Worm (Caenorhabditis elegans) whole organism, L3 larva: ENCODE measurements around the gene lurp-2.

ENCODE experiments used
- R02D3.7 ChIP-seq: fragments of 150-350 bp; optimal IDR thresholded peaks from 2 replicates; lab custom pipeline; 2014; ENCODE audit warnings: missing biosample characterization, missing genetic modification characterization
- ama-1 ChIP-seq: fragments of 150-350 bp; optimal IDR thresholded peaks from 2 replicates; lab custom pipeline; 2018
- ceh-16 ChIP-seq: sonication (generic microtip); optimal IDR thresholded peaks from 2 replicates; lab custom pipeline; 2017; ENCODE audit warnings: missing biosample characterization, missing genetic modification characterization
- ceh-28 ChIP-seq: fragments of 150-350 bp; optimal IDR thresholded peaks from 2 replicates; lab custom pipeline; 2014; ENCODE audit warnings: missing biosample characterization, missing genetic modification reagents, missing genetic modification characterization
- daf-12 ChIP-seq: fragments of 150-350 bp; optimal IDR thresholded peaks from 2 replicates; lab custom pipeline; 2014; ENCODE audit warnings: missing biosample characterization, missing genetic modification reagents, missing genetic modification characterization
- egl-5 ChIP-seq: fragments of 150-350 bp; optimal IDR thresholded peaks from 2 replicates; lab custom pipeline; 2017; ENCODE audit warnings: missing biosample characterization, missing genetic modification reagents, missing genetic modification characterization, inconsistent platforms
- elt-1 ChIP-seq: fragments of 150-350 bp; optimal IDR thresholded peaks from 2 replicates; lab custom pipeline; 2014; ENCODE audit warnings: missing biosample characterization, missing genetic modification characterization
- elt-2 ChIP-seq: sonication (generic microtip); optimal IDR thresholded peaks from 2 replicates; lab custom pipeline; 2016; ENCODE audit warnings: missing genetic modification reagents, mild to moderate bottlenecking, missing genetic modification characterization, missing compliant biosample characterization
- elt-3 ChIP-seq, 3 experiments: fragments of 150-350 bp in 1 of 3; sonication (generic microtip) in 2 of 3; optimal IDR thresholded peaks; 2 replicates in 2 of 3; 4 replicates in 1 of 3; lab custom pipeline; 2014 to 2017; ENCODE audit warnings: missing biosample characterization in 3 of 3, missing genetic modification characterization in 3 of 3
- eor-1 ChIP-seq, 2 experiments: fragments of 150-350 bp; optimal IDR thresholded peaks; 2 replicates each; lab custom pipeline; 2014 to 2018; ENCODE audit warnings: missing biosample characterization in 2 of 2, missing genetic modification characterization in 2 of 2
- fos-1 ChIP-seq: fragments of 150-350 bp; optimal IDR thresholded peaks from 2 replicates; lab custom pipeline; 2014; ENCODE audit warnings: missing biosample characterization, missing genetic modification characterization
- jun-1 ChIP-seq: fragments of 150-350 bp; optimal IDR thresholded peaks from 2 replicates; lab custom pipeline; 2014; ENCODE audit warnings: missing biosample characterization, missing genetic modification reagents, missing genetic modification characterization
- lin-15B ChIP-seq: fragments of 150-350 bp; optimal IDR thresholded peaks from 2 replicates; lab custom pipeline; 2014; ENCODE audit warnings: missing biosample characterization, missing genetic modification characterization
- lin-39 ChIP-seq: fragments of 150-350 bp; optimal IDR thresholded peaks from 2 replicates; lab custom pipeline; 2018; ENCODE audit warnings: missing biosample characterization, missing genetic modification reagents, missing genetic modification characterization
- lsy-12 ChIP-seq: sonication (generic microtip); optimal IDR thresholded peaks from 2 replicates; lab custom pipeline; 2016; ENCODE audit warnings: mild to moderate bottlenecking, missing genetic modification characterization, missing compliant biosample characterization
- mdl-1 ChIP-seq: fragments of 150-350 bp; optimal IDR thresholded peaks from 2 replicates; lab custom pipeline; 2014; ENCODE audit warnings: missing biosample characterization, missing genetic modification characterization
- mml-1 ChIP-seq: fragments of 150-350 bp; sonication (generic microtip); optimal IDR thresholded peaks from 3 replicates; lab custom pipeline; 2014; ENCODE audit warnings: missing biosample characterization, missing genetic modification characterization
- nfya-1 ChIP-seq: sonication (generic microtip); optimal IDR thresholded peaks from 2 replicates; lab custom pipeline; 2017; ENCODE audit warnings: missing genetic modification characterization, mild to moderate bottlenecking, missing compliant biosample characterization, antibody characterized with exemption, moderate library complexity; ENCODE audit not compliant: insufficient read depth
- nhr-11 ChIP-seq: fragments of 150-350 bp; optimal IDR thresholded peaks from 2 replicates; lab custom pipeline; 2014; ENCODE audit warnings: missing biosample characterization, missing genetic modification characterization
- nhr-23 ChIP-seq: fragments of 150-350 bp; optimal IDR thresholded peaks from 2 replicates; lab custom pipeline; 2014; ENCODE audit warnings: missing biosample characterization, missing genetic modification reagents, missing genetic modification characterization
- nhr-25 ChIP-seq: sonication (generic microtip); optimal IDR thresholded peaks from 2 replicates; lab custom pipeline; 2017; ENCODE audit warnings: missing biosample characterization, missing genetic modification characterization
- nhr-28 ChIP-seq: fragments of 150-350 bp; optimal IDR thresholded peaks from 2 replicates; lab custom pipeline; 2014; ENCODE audit warnings: missing biosample characterization, missing genetic modification characterization
- nhr-43 ChIP-seq: sonication (generic microtip); optimal IDR thresholded peaks from 2 replicates; lab custom pipeline; 2016; ENCODE audit warnings: mild to moderate bottlenecking, missing genetic modification characterization, missing compliant biosample characterization; ENCODE audit not compliant: poor library complexity, severe bottlenecking
- nhr-67 ChIP-seq: fragments of 150-350 bp; optimal IDR thresholded peaks from 2 replicates; lab custom pipeline; 2014; ENCODE audit warnings: missing biosample characterization, missing genetic modification characterization
- nhr-77 ChIP-seq: fragments of 150-350 bp; optimal IDR thresholded peaks from 2 replicates; lab custom pipeline; 2014; ENCODE audit warnings: missing biosample characterization, missing genetic modification characterization
- sea-2 ChIP-seq: fragments of 150-350 bp; sonication (generic microtip); optimal IDR thresholded peaks from 4 replicates; lab custom pipeline; 2014; ENCODE audit warnings: missing biosample characterization, missing genetic modification reagents, missing genetic modification characterization
- skn-1 ChIP-seq: fragments of 150-350 bp; optimal IDR thresholded peaks from 2 replicates; lab custom pipeline; 2014; ENCODE audit warnings: missing biosample characterization, missing genetic modification characterization
- snpc-4 ChIP-seq: fragments of 150-350 bp; optimal IDR thresholded peaks from 2 replicates; lab custom pipeline; 2014; ENCODE audit warnings: missing biosample characterization, missing genetic modification characterization
- tbx-2 ChIP-seq: sonication (generic microtip); optimal IDR thresholded peaks from 2 replicates; lab custom pipeline; 2016; ENCODE audit warnings: mild to moderate bottlenecking, missing genetic modification characterization, missing compliant biosample characterization
- unc-62 ChIP-seq: fragments of 150-350 bp; sonication (generic microtip); optimal IDR thresholded peaks from 4 replicates; lab custom pipeline; 2014; ENCODE audit warnings: missing biosample characterization, missing genetic modification reagents, missing genetic modification characterization
- zag-1 ChIP-seq: fragments of 150-350 bp; optimal IDR thresholded peaks from 2 replicates; lab custom pipeline; 2014; ENCODE audit warnings: missing biosample characterization, missing genetic modification characterization

lurp-2 gene

ce11 chrV:13411225-13411991 lies 42.0 kb upstream of the lurp-2 start:
- TF ChIP-seq nhr-43 (peak; percentile 29), elt-1 (tag; lab: Kevin White, UChicago) (no peak), nfya-1 (tag; lab: Kevin White, UChicago) (no peak), ama-1 (peak; percentile 81), elt-3 (tag; optimal IDR thresholded peaks at IDR 0.05; lab: Kevin White, UChicago) (peak in 1 of 3 experiments; percentile 41), unc-62 (GFP tag; lab: Kevin White, UChicago) (no peak), mml-1 (no peak), nhr-11 (tag; lab: Kevin White, UChicago) (no peak), R02D3.7 (no peak), lsy-12 (tag; lab: Kevin White, UChicago) (no peak), nhr-77 (tag; lab: Kevin White, UChicago) (peak; percentile 38), nhr-25 (tag; lab: Kevin White, UChicago) (peak; percentile 86)

DNA sequence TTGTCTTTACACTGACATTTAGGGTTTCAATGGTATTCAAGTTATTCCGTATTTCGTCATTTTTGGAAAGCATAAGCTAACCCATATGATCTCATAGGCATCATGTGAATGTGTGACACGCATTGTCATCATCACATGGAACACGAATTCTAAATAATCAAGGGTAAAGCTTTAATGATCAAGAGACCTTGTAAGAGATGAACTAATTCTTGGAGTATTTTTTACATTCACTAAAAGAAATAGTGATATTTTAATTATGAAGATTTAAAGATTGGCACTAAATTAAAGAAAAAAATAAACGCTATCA lies 41.5 kb upstream of the lurp-2 start:
- TF ChIP-seq ceh-16 (no peak), zag-1 (tag; lab: Kevin White, UChicago) (no peak), lin-15B (no peak), fos-1 (tag; lab: Kevin White, UChicago) (no peak), nhr-25 (tag; lab: Kevin White, UChicago) (no peak), nhr-28 (tag; lab: Kevin White, UChicago) (no peak), snpc-4 (tag; lab: Kevin White, UChicago) (no peak), unc-62 (GFP tag; lab: Kevin White, UChicago) (no peak), sea-2 (GFP tag; lab: Kevin White, UChicago) (no peak), tbx-2 (tag; lab: Kevin White, UChicago) (no peak), mdl-1 (tag; lab: Kevin White, UChicago) (no peak), elt-2 (tag; lab: Kevin White, UChicago) (no peak), daf-12 (no peak), R02D3.7 (no peak), lin-39 (tag; lab: Kevin White, UChicago) (no peak)

DNA sequence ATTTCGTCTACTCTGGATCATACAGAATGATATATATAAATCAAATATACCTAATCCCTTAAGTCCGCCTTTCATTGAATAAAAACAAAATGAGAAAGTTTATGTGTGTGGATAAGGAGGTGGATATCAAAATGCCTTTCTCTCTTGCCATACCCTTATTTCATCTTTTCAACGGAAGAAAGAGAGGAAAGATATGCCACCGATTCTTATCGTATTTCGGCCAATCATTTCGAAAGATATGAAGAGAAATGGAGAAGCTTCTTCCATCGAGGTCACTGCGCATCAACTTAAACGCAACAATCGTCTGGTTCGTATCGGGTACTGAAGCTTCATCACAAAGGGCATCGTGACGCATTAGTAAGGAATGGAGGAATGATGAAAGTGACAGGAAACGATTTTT lies 40.1 kb upstream of the lurp-2 start:
- TF ChIP-seq fos-1 (tag; lab: Kevin White, UChicago) (peak; percentile 24), skn-1 (tag; lab: Kevin White, UChicago) (no peak), elt-3 (tag; optimal IDR thresholded peaks at IDR 0.05; lab: Kevin White, UChicago) (peak in 1 of 3 experiments; percentile 37), lsy-12 (tag; lab: Kevin White, UChicago) (no peak), nhr-43 (no peak), snpc-4 (tag; lab: Kevin White, UChicago) (no peak), jun-1 (tag; lab: Kevin White, UChicago) (no peak), tbx-2 (tag; lab: Kevin White, UChicago) (no peak), nhr-23 (tag; lab: Kevin White, UChicago) (peak; percentile 31), egl-5 (tag; lab: Kevin White, UChicago) (no peak), nhr-25 (tag; lab: Kevin White, UChicago) (peak; percentile 88)

ce11 chrV:13414585-13414984 lies 38.8 kb upstream of the lurp-2 start, which contains the start of gene cut-2:
TSS of gene cut-2 (plus strand) at chrV:13414949.
- TF ChIP-seq ceh-16 (no peak), ceh-28 (no peak), eor-1 (tag; optimal IDR thresholded peaks at IDR 0.05; lab: Kevin White, UChicago) (no peak), nhr-67 (tag; lab: Kevin White, UChicago) (no peak), nhr-28 (tag; lab: Kevin White, UChicago) (no peak), mml-1 (no peak), nhr-25 (tag; lab: Kevin White, UChicago) (peak; percentile 10)

ce11 chrV:13415462-13415861 lies 38.0 kb upstream of the lurp-2 start:
- peak; percentile 22 for TF ChIP-seq lsy-12 (tag; lab: Kevin White, UChicago)
- no peak for TF ChIP-seq elt-3 (tag; optimal IDR thresholded peaks at IDR 0.05; lab: Kevin White, UChicago)
